Worm (Caenorhabditis elegans): ENCODE data around the gene F44E2.4.

The F44E2.4 gene

ce11 chrIII:8797211-8797733, 41.0 kb downstream of the F44E2.4 start (continued):
- peak; percentile 46 for TF ChIP-seq tbp1 (GFP tag; optimal IDR thresholded peaks at IDR 0.05)
- TF ChIP-seq hmg-1.2 (GFP tag; IDR thresholded peaks at IDR 0.05): peak; percentile 54
- TF ChIP-seq rpc-1 (optimal IDR thresholded peaks at IDR 0.05): no peak
- TF ChIP-seq rpc-1 (tag; optimal IDR thresholded peaks at IDR 0.05): no peak
- peak; percentile 89 for TF ChIP-seq attf-5 (GFP tag; optimal IDR thresholded peaks at IDR 0.05)
- TF ChIP-seq nfyb-1 (GFP tag; IDR thresholded peaks at IDR 0.05): 0 out of 2 replicates have a peak, but pooled peaks have one; percentile 68
- TF ChIP-seq lin-35 (GFP tag; optimal IDR thresholded peaks at IDR 0.05): peak in 1 of 3 experiments; percentile 74
- no peak for TF ChIP-seq let-526 (GFP tag; IDR thresholded peaks at IDR 0.05)
- no peak for TF ChIP-seq rec-8 (tag; optimal IDR thresholded peaks at IDR 0.05)
- no peak for TF ChIP-seq unc-130 (GFP tag; optimal IDR thresholded peaks at IDR 0.05)
- no peak for TF ChIP-seq hlh-12 (tag; optimal IDR thresholded peaks at IDR 0.05)
- no peak for TF ChIP-seq madf-3 (GFP tag; IDR thresholded peaks at IDR 0.05)

ce11 chrIII:8795595-8796141, 42.6 kb downstream of the F44E2.4 start:
- peak; percentile 74 for TF ChIP-seq egl-44 (GFP tag; IDR thresholded peaks at IDR 0.05)
- no peak for TF ChIP-seq ccch-3 (GFP tag; optimal IDR thresholded peaks at IDR 0.05)
- TF ChIP-seq lsl-1 (GFP tag; optimal IDR thresholded peaks at IDR 0.05): peak; percentile 0
- TF ChIP-seq unc-62 (GFP tag; optimal IDR thresholded peaks at IDR 0.05): peak; percentile 63
- peak; percentile 81 for TF ChIP-seq nhr-80 (tag; optimal IDR thresholded peaks at IDR 0.05)
- TF ChIP-seq xnd-1 (tag; optimal IDR thresholded peaks at IDR 0.05): no peak
- TF ChIP-seq sea-2 (GFP tag; IDR thresholded peaks at IDR 0.05): no peak
- TF ChIP-seq lir-1 (GFP tag; conservative IDR thresholded peaks at IDR 0.05): peak; percentile 45; the same call in 1 of the 2 replicates
- peak; percentile 18 for TF ChIP-seq F23B12.7 (tag; optimal IDR thresholded peaks at IDR 0.05; ENCODE audit: insufficient read depth)
- TF ChIP-seq ztf-6 (GFP tag; IDR thresholded peaks at IDR 0.05): peak; percentile 56; the same call in 1 of the 2 replicates
- TF ChIP-seq nhr-179 (tag; optimal IDR thresholded peaks at IDR 0.05): no peak
- TF ChIP-seq F52B5.7 (tag; optimal IDR thresholded peaks at IDR 0.05): no peak
- 0 out of 2 replicates have a peak, but pooled peaks have one; percentile 34 for TF ChIP-seq Y95B8A.8 (GFP tag; IDR thresholded peaks at IDR 0.05)
- TF ChIP-seq sptf-2 (GFP tag; optimal IDR thresholded peaks at IDR 0.05): no peak
- TF ChIP-seq hmg-20 (GFP tag; IDR thresholded peaks at IDR 0.05): no peak
- TF ChIP-seq sdz-38 (tag; optimal IDR thresholded peaks at IDR 0.05): no peak
- TF ChIP-seq gei-17 (GFP tag; optimal IDR thresholded peaks at IDR 0.05): peak; percentile 68
- TF ChIP-seq C06A6.2 (GFP tag; conservative IDR thresholded peaks at IDR 0.05): peak; percentile 89
- TF ChIP-seq C17E4.6 (GFP tag; IDR thresholded peaks at IDR 0.05): no peak
- 0 out of 2 replicates have a peak, but pooled peaks have one; percentile 59 for TF ChIP-seq aptf-2 (GFP tag; conservative IDR thresholded peaks at IDR 0.05)
- TF ChIP-seq ets-4 (GFP tag; optimal IDR thresholded peaks at IDR 0.05): peak; percentile 61
- peak in 1 of 2 experiments; percentile 68 for TF ChIP-seq let-607 (tag; optimal IDR thresholded peaks at IDR 0.05)
- TF ChIP-seq hlh-26 (GFP tag; conservative IDR thresholded peaks at IDR 0.05): no peak
- TF ChIP-seq akir-1 (GFP tag; optimal IDR thresholded peaks at IDR 0.05): peak; percentile 59
- peak; percentile 49 for TF ChIP-seq pha-4 (tag; optimal IDR thresholded peaks at IDR 0.05)
- TF ChIP-seq mel-28 (tag; optimal IDR thresholded peaks at IDR 0.05; ENCODE audit: borderline replicate concordance): no peak
- TF ChIP-seq bed-1 (GFP tag; IDR thresholded peaks at IDR 0.05): peak; percentile 56; the same call in 1 of the 2 replicates
- TF ChIP-seq F10E7.11 (tag; optimal IDR thresholded peaks at IDR 0.05): peak; percentile 55
- no peak for TF ChIP-seq ceh-79 (tag; optimal IDR thresholded peaks at IDR 0.05)
- TF ChIP-seq mxl-1 (tag; optimal IDR thresholded peaks at IDR 0.05): no peak
- no peak for TF ChIP-seq F22D6.2 (tag; optimal IDR thresholded peaks at IDR 0.05)
- peak; percentile 69; the same call in 1 of the 2 replicates for TF ChIP-seq bed-2 (GFP tag; IDR thresholded peaks at IDR 0.05)
- peak; percentile 62 for TF ChIP-seq tbp1 (GFP tag; optimal IDR thresholded peaks at IDR 0.05)
- no peak for TF ChIP-seq F37B4.10 (GFP tag; IDR thresholded peaks at IDR 0.05)
- TF ChIP-seq ztf-22 (GFP tag; optimal IDR thresholded peaks at IDR 0.05): peak; percentile 43
- peak; percentile 28 for TF ChIP-seq T07F8.4 (tag; optimal IDR thresholded peaks at IDR 0.05)
- TF ChIP-seq unc-130 (GFP tag; optimal IDR thresholded peaks at IDR 0.05): no peak
